Worm (Caenorhabditis elegans) whole organism, L1 larva: Measurements from ENCODE around the gene efl-3.

Experiments
- C34B4.2 ChIP-seq: sonication (generic microtip); optimal IDR thresholded peaks from 2 replicates; lab custom pipeline; 2017; ENCODE audit warnings: mild to moderate bottlenecking, missing genetic modification characterization, missing compliant biosample characterization
- nhr-11 ChIP-seq: fragments of 150-350 bp; optimal IDR thresholded peaks from 2 replicates; lab custom pipeline; 2014; ENCODE audit warnings: missing biosample characterization, missing genetic modification characterization

DNA sequence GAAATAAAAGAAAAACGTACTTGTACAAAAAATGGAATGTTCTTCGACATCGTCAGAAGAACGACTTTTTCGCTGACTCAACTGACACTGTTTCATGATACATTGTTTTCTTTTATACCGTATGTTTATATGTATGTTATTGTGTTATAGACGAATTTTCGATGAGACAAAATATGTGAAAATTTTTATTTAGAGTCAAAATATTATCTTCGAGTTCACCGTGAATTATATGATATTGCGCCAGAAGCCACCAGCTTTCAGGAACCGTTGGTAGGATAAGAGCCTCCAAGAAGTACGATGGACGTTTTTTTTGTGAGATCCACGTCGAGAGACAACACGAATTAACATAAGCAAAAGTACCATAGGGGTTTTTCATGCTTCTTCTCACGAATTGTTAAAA is 43.6 kb downstream of the efl-3 start, which contains the start of gene F22B5.6:
- TF ChIP-seq nhr-11 (tag; lab: Kevin White, UChicago) (no peak), C34B4.2 (no peak)
